Fruit fly (Drosophila melanogaster): ENCODE data around the gene CG12320.

Gene CG12320

DNA sequence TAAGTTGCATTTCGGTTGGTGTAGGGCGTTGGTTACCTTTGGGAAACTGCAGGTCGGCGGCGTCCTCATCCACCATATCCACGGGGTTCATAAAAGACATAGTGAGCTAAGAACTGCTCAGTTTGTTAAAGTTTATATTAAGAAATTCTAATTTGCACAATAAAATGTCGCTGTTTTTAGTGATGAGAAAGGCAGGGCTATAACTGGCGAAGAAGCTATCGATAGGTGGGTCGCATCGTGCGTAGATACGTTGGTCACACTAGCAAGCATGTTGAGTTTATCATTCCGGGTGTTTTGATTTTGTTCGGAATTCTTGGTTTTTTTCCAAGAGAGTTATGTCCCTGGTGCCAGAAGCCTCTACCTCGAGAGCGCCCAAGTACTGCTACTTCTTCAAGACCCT, 2.7 kb upstream of the CG12320 start, which contains the start of the genes Ada2a, Polr2D, Tgs1 and moi (continued):
- no peak for TF ChIP-seq CG15073 (GFP tag; optimal IDR thresholded peaks at IDR 0.05)
- TF ChIP-seq CG5180 (GFP tag; optimal IDR thresholded peaks at IDR 0.05) = no peak
- TF ChIP-seq tna (GFP tag; IDR thresholded peaks at IDR 0.05; ENCODE audit: partially characterized antibody) = peak; percentile 47; the same call in 1 of the 2 replicates
- no peak for TF ChIP-seq disco-r (GFP tag; optimal IDR thresholded peaks at IDR 0.05)
- TF ChIP-seq CG4360 (GFP tag; IDR thresholded peaks at IDR 0.05) = no peak
- no peak for TF ChIP-seq CG32767 (GFP tag; IDR thresholded peaks at IDR 0.05)
- TF ChIP-seq Kr (GFP tag; optimal IDR thresholded peaks at IDR 0.05) = no peak
- TF ChIP-seq fu2 (GFP tag; optimal IDR thresholded peaks at IDR 0.05) = no peak
- TF ChIP-seq CG2678 (tag; optimal IDR thresholded peaks at IDR 0.05) = no peak
- peak; percentile 66 for TF ChIP-seq CG2116 (GFP tag; optimal IDR thresholded peaks at IDR 0.05)
- TF ChIP-seq Trl (optimal IDR thresholded peaks at IDR 0.05) = no peak
- TF ChIP-seq Trl (GFP tag; optimal IDR thresholded peaks at IDR 0.05) = no peak
- no peak for TF ChIP-seq CG4404 (GFP tag; IDR thresholded peaks at IDR 0.05)
- no peak for TF ChIP-seq nerfin-1 (tag; optimal IDR thresholded peaks at IDR 0.05)
- no peak for TF ChIP-seq h (optimal IDR thresholded peaks at IDR 0.05)
- no peak for TF ChIP-seq stc (GFP tag; IDR thresholded peaks at IDR 0.05)
- TF ChIP-seq CG10274 (GFP tag; optimal IDR thresholded peaks at IDR 0.05) = no peak
- no peak for TF ChIP-seq hb (GFP tag; IDR thresholded peaks at IDR 0.05; ENCODE audit: partially characterized antibody)
- TF ChIP-seq schlank (tag; optimal IDR thresholded peaks at IDR 0.05) = no peak
- no peak for TF ChIP-seq CG3065 (GFP tag; optimal IDR thresholded peaks at IDR 0.05)
- peak; percentile 15 for TF ChIP-seq CG14710 (tag; optimal IDR thresholded peaks at IDR 0.05)
- peak; percentile 15 for TF ChIP-seq gro (GFP tag; optimal IDR thresholded peaks at IDR 0.05)
- no peak for TF ChIP-seq C15 (GFP tag; IDR thresholded peaks at IDR 0.05)
- no peak for TF ChIP-seq dmrt11E (tag; optimal IDR thresholded peaks at IDR 0.05)
- peak; percentile 42; the same call in 1 of the 2 replicates for TF ChIP-seq CG2129 (GFP tag; IDR thresholded peaks at IDR 0.05; ENCODE audit: partially characterized antibody)
- peak; percentile 80 for TF ChIP-seq ftz-f1 (GFP tag; optimal IDR thresholded peaks at IDR 0.05)
- TF ChIP-seq sug (tag; optimal IDR thresholded peaks at IDR 0.05) = no peak
- TF ChIP-seq CTCF (GFP tag; optimal IDR thresholded peaks at IDR 0.05) = no peak
- no peak for TF ChIP-seq CG31388 (GFP tag; optimal IDR thresholded peaks at IDR 0.05)
- no peak for TF ChIP-seq Hand (GFP tag; optimal IDR thresholded peaks at IDR 0.05)
- no peak for TF ChIP-seq Sox102F (GFP tag; optimal IDR thresholded peaks at IDR 0.05)
- no peak for TF ChIP-seq emc (GFP tag; optimal IDR thresholded peaks at IDR 0.05)
- no peak for TF ChIP-seq HLH3B (GFP tag; IDR thresholded peaks at IDR 0.05)
- TF ChIP-seq so (GFP tag; IDR thresholded peaks at IDR 0.05) = no peak
- no peak for TF ChIP-seq Optix (GFP tag; IDR thresholded peaks at IDR 0.05)
- TF ChIP-seq CG12391 (tag; optimal IDR thresholded peaks at IDR 0.05) = no peak
- TF ChIP-seq CG10979 (tag; optimal IDR thresholded peaks at IDR 0.05) = no peak
- no peak for TF ChIP-seq gcm (GFP tag; optimal IDR thresholded peaks at IDR 0.05)
- no peak for TF ChIP-seq CG15011 (GFP tag; optimal IDR thresholded peaks at IDR 0.05)
- TF ChIP-seq CG43689 (GFP tag; IDR thresholded peaks at IDR 0.05) = no peak
- no peak for TF ChIP-seq CG1832 (GFP tag; optimal IDR thresholded peaks at IDR 0.05)
- no peak for TF ChIP-seq CG9876 (GFP tag; optimal IDR thresholded peaks at IDR 0.05)
- no peak for TF ChIP-seq CG7372 (GFP tag; IDR thresholded peaks at IDR 0.05)
- TF ChIP-seq crp (GFP tag; optimal IDR thresholded peaks at IDR 0.05) = no peak
- no peak for TF ChIP-seq zf30C (GFP tag; optimal IDR thresholded peaks at IDR 0.05)
- TF ChIP-seq CrebB (tag; optimal IDR thresholded peaks at IDR 0.05) = no peak
- no peak for TF ChIP-seq dan (GFP tag; IDR thresholded peaks at IDR 0.05)
- TF ChIP-seq pfk (GFP tag; optimal IDR thresholded peaks at IDR 0.05) = no peak
- no peak for TF ChIP-seq fru (optimal IDR thresholded peaks at IDR 0.05)
- TF ChIP-seq ttk (GFP tag; IDR thresholded peaks at IDR 0.05) = no peak
- no peak for TF ChIP-seq CG11085 (GFP tag; IDR thresholded peaks at IDR 0.05)
- TF ChIP-seq unpg (GFP tag; optimal IDR thresholded peaks at IDR 0.05) = no peak
- no peak for TF ChIP-seq NC2β (GFP tag; optimal IDR thresholded peaks at IDR 0.05)
- TF ChIP-seq CG13296 (GFP tag; optimal IDR thresholded peaks at IDR 0.05) = no peak

All from whole organism, embryonic.